Worm (Caenorhabditis elegans) whole organism, L4/young adult: Measurements from ENCODE around the gene F16B3.2.

Source experiments
- W03F9.2 ChIP-seq: fragments of 150-350 bp; optimal IDR thresholded peaks from 2 replicates; lab custom pipeline; 2014; ENCODE audit warnings: missing biosample characterization, missing genetic modification characterization
- dao-5 ChIP-seq: sonication (generic microtip); optimal IDR thresholded peaks from 2 replicates; lab custom pipeline; 2016; ENCODE audit warnings: missing genotype, missing genetic modification characterization, moderate library complexity, missing compliant biosample characterization
- him-1 ChIP-seq: sonication (generic microtip); optimal IDR thresholded peaks from 2 replicates; lab custom pipeline; 2016; ENCODE audit warnings: missing genotype, missing genetic modification reagents, missing genetic modification characterization, missing compliant biosample characterization

F16B3.2 gene

DNA sequence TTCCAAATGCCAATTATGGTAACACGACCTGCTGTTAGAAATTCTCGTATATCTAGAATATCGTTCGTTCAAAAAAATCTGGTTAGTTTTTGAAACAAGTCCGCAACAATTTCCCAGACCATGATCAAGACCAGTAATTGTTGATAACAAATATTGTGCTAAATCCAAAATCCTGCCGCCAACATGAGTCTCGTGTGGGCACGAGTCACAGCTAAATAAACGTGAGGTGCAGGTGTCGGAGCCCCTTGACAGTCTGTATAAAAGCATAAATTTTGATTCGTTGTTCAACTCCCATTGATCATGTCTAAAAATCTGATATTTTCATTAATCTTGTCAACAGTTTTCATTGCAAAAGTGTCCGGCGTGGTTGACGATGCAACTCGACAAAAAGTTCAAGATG, at the start of gene F16B3.2:
Gene F16B3.2, plus strand, starts transcription at position 301 of the 400 bp plus-strand sequence.
- TF ChIP-seq dao-5 (tag; lab: Kevin White, UChicago) (no peak), W03F9.2 (tag; lab: Kevin White, UChicago) (no peak), him-1 (tag; lab: Kevin White, UChicago) (no peak)

ce11 chrV:1266540-1266939, 48.4 kb upstream of the F16B3.2 start:
- TF ChIP-seq him-1 (tag; lab: Kevin White, UChicago) (no peak), W03F9.2 (tag; lab: Kevin White, UChicago) (no peak), dao-5 (tag; lab: Kevin White, UChicago) (no peak)

ce11 chrV:1270611-1271010, 44.3 kb upstream of the F16B3.2 start, which contains the start of gene Y75B7B.1:
TSS of gene Y75B7B.1 (plus strand) at chrV:1270911.
- TF ChIP-seq W03F9.2 (tag; lab: Kevin White, UChicago) (no peak), dao-5 (tag; lab: Kevin White, UChicago) (no peak), him-1 (tag; lab: Kevin White, UChicago) (no peak)

DNA sequence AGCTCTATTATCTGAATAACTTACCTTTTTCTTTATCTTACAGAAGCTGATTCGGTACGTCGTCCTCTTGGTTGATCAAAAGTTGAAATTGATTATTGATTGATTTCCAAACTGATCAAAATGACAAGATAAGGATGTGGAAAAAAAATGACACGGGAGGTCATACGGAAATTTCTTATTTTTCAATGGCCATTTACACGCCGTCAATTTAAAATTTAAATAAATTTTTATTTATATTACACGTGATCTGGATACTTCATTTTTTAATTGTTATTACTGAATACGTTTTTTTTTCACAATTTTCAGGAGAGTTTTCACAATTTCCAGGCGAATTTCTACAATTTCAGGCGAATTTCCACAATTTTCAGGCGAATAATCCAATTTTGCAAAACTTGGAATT, 39.0 kb upstream of the F16B3.2 start, which contains the start of gene Y75B7B.2:
Gene Y75B7B.2, minus strand, starts transcription at position 101 of the 400 bp plus-strand sequence.
- TF ChIP-seq dao-5 (tag; lab: Kevin White, UChicago) (no peak), W03F9.2 (tag; lab: Kevin White, UChicago) (no peak), him-1 (tag; lab: Kevin White, UChicago) (no peak)

DNA sequence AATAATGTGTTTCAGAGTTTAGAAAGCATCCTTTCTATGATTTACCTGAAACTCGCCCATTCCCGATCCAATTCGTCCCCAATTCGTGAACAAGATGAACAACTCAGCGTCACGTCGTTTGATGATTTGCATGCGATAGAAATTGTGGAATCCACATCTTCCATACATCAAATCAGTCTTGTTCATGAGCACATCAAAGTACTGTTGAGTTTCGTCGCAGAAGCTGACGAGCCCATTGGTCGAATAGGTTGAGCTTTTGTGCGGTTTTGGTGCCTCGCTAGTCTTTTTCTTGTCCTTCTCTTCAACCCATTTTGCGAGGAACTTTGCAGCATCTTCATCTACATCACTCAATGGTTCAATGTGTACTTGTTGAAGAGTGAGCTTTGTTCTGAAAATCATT, 37.0 kb upstream of the F16B3.2 start:
- TF ChIP-seq dao-5 (tag; lab: Kevin White, UChicago) = no peak
- no peak for TF ChIP-seq W03F9.2 (tag; lab: Kevin White, UChicago)
- TF ChIP-seq him-1 (tag; lab: Kevin White, UChicago) = no peak

- TF ChIP-seq him-1 (tag; lab: Kevin White, UChicago) = no peak
- no peak for TF ChIP-seq W03F9.2 (tag; lab: Kevin White, UChicago)
- TF ChIP-seq dao-5 (tag; lab: Kevin White, UChicago) = no peak
Observed at ce11 chrV:1278529-1278928, 36.4 kb upstream of the F16B3.2 start.

DNA sequence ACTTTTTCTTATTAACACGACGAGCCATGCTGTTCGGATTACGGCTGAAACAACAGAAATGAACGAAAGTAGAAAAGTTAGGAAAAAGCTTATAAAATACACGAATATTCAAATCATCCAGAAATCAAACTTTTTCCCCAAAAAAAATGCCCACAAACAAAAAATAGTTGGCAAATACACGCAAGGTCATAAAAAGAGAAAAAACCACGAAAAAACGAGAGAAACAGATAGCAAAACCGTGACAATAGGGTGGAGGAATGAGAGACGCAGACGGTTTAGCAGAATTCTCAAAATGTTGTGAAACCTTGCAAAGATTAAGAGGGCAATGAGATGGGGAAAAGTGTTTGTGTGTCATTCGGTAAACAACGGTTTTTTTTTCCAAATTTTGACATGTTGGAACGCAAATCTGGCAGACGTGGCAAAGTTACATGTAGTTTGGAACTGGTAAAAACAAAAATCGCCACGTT, 29.2 kb upstream of the F16B3.2 start, which contains the start of gene tank-1:
Gene tank-1, minus strand, starts transcription at position 51 of the 467 bp plus-strand sequence.
- TF ChIP-seq him-1 (tag; lab: Kevin White, UChicago) (no peak), W03F9.2 (tag; lab: Kevin White, UChicago) (no peak), dao-5 (tag; lab: Kevin White, UChicago) (no peak)

ce11 chrV:1287276-1287675, 27.6 kb upstream of the F16B3.2 start:
- no peak for TF ChIP-seq him-1 (tag; lab: Kevin White, UChicago)
- TF ChIP-seq W03F9.2 (tag; lab: Kevin White, UChicago) = no peak
- no peak for TF ChIP-seq dao-5 (tag; lab: Kevin White, UChicago)

DNA sequence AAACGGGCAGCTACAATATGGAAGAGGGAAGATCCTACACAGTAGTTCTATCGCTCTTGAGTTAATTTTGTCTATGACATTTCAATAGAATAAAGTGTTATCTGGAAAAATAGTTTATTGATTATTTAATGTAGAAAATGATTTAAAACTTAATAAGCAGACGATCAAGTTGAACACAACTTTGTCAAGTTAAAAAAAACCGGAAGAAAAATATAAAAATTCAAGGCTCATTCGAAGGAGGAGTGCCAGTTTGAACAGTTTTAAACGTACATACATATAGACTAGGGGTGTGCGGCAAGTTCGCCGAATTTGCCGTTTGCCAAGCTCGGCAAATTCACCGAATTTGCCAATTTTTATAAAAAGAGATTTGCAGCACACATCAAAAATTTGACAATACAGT, 15.7 kb upstream of the F16B3.2 start, which contains the start of gene egl-2:
Gene egl-2, minus strand, starts transcription at position 101 of the 400 bp plus-strand sequence.
- TF ChIP-seq W03F9.2 (tag; lab: Kevin White, UChicago) = no peak
- no peak for TF ChIP-seq dao-5 (tag; lab: Kevin White, UChicago)
- no peak for TF ChIP-seq him-1 (tag; lab: Kevin White, UChicago)

DNA sequence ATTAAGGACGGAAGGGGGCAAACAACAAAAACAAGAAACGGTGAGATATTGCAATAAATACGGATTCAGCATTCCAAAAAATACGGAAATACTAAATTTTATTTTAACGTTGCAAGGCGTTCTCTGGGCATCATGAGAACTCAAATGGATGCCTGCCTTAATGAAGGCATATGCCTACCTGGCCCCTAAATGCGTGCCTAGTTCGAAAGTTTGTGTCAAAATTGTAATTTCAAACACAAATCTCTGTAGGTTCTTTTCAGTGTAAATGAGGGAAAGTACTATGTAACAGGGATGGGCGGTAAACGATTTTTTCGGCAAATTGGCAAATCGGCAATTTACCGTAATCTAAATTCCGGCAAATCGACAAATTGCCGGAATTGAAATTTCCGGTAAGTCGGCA, 12.8 kb upstream of the F16B3.2 start:
- TF ChIP-seq him-1 (tag; lab: Kevin White, UChicago) (no peak), dao-5 (tag; lab: Kevin White, UChicago) (no peak), W03F9.2 (tag; lab: Kevin White, UChicago) (no peak)

ce11 chrV:1305846-1306245, 9.1 kb upstream of the F16B3.2 start:
- no peak for TF ChIP-seq dao-5 (tag; lab: Kevin White, UChicago)
- no peak for TF ChIP-seq W03F9.2 (tag; lab: Kevin White, UChicago)
- TF ChIP-seq him-1 (tag; lab: Kevin White, UChicago) = no peak

DNA sequence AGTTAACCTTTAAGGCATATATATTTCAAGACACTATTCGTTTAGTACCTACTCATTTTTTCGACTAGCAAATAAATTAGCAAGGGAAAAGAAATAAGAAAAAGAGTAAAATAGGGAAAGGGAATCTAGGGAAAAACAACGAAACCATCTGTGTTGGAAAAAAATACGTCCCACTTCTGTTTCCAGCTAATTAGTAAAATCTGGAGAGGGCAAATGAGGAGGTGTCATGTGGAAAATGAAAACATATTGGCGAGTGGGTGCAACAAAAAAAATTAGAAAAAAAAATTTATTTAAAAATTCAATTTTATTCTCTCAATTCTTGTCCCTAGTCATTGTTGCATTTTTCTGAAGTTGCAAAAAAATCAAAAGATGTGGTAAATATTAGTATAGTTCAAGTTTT, 7.2 kb upstream of the F16B3.2 start:
- TF ChIP-seq dao-5 (tag; lab: Kevin White, UChicago) = no peak
- no peak for TF ChIP-seq him-1 (tag; lab: Kevin White, UChicago)
- TF ChIP-seq W03F9.2 (tag; lab: Kevin White, UChicago) = no peak

DNA sequence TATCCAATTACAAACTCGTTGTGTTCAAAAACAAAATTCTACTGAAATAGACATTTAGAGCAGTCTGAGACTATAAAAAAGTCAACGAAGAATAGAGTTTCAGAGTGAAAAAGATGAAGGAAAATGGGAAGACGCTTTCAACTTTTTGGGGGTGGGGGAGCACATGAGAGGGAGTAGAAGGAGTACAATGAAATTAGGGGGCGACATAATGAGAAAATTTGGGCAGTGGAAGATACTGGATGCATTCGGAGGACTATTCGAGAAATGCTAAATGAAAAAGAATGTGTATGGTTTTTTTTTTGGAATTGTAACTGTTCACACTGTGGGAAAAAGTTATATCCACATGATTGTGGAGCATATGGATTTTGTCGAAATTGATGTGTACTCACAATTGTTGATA, 1.6 kb upstream of the F16B3.2 start:
- no peak for TF ChIP-seq him-1 (tag; lab: Kevin White, UChicago)
- no peak for TF ChIP-seq dao-5 (tag; lab: Kevin White, UChicago)
- TF ChIP-seq W03F9.2 (tag; lab: Kevin White, UChicago) = no peak

- TF ChIP-seq him-1 (tag; lab: Kevin White, UChicago) (no peak), dao-5 (tag; lab: Kevin White, UChicago) (no peak), W03F9.2 (tag; lab: Kevin White, UChicago) (no peak)
Observed at ce11 chrV:1317869-1318354, 3.0 kb downstream of the F16B3.2 start, which contains the start of gene F16B3.3. TSS of gene F16B3.3 (minus strand) at chrV:1317919.
